Worm (Caenorhabditis elegans): ENCODE measurements around the gene gln-6.

Gene gln-6

DNA sequence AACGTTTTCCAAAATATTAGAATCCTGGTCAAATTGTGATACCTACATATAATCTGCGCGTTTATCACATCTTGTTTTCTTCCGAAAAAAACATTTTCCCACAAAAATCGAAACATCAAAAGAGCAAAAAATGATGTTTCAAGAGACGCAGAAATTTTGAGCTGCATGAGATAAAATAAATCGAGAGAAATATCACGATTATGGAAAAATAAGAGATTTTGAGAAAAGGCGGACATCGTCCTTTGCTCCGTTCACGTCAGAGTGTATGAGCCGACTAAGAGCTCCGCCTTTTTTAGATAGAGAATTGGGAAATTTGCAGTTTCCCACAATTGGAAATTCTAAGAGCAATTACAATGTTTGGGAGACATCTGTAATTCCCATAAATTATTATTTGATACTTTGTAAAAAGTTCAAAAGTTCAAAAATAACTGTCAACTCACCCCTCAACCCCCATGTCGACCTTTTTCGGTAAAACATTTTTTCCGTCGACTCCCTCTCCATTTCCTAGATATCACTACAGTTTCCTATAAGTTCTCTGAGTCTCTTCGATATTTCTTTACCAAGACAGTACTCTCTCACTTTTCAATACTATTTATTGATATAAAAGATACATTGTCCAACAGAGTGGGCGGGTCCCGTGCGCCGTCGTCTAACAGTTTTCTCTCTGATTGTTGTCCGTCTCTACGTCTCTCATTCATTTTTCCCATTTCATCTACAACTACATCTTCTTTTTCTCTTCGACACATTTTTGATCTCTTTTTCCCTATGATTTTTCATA lies 16.1 kb upstream of the gln-6 start:
- peak; percentile 41 for TF ChIP-seq W03F9.2 (tag; optimal IDR thresholded peaks at IDR 0.05)
- no peak for TF ChIP-seq dao-5 (tag; optimal IDR thresholded peaks at IDR 0.05)

- TF ChIP-seq him-1 (tag; optimal IDR thresholded peaks at IDR 0.05) = no peak
- no peak for TF ChIP-seq W03F9.2 (tag; optimal IDR thresholded peaks at IDR 0.05)
- TF ChIP-seq dao-5 (tag; optimal IDR thresholded peaks at IDR 0.05) = no peak
Measured at ce11 chrIV:9755713-9756112, 15.0 kb upstream of the gln-6 start.

ce11 chrIV:9748342-9748741 lies 7.6 kb upstream of the gln-6 start, which contains the start of gene C28D4.8:
Gene C28D4.8 (minus strand): TSS chrIV:9748442.
- no peak for TF ChIP-seq him-1 (tag; optimal IDR thresholded peaks at IDR 0.05)
- TF ChIP-seq W03F9.2 (tag; optimal IDR thresholded peaks at IDR 0.05) = no peak
- TF ChIP-seq dao-5 (tag; optimal IDR thresholded peaks at IDR 0.05) = no peak

ce11 chrIV:9746762-9747161 lies 6.1 kb upstream of the gln-6 start, which contains the start of gene C28D4.5:
Gene C28D4.5 (minus strand): TSS chrIV:9746862.
- TF ChIP-seq him-1 (tag; optimal IDR thresholded peaks at IDR 0.05) = no peak

DNA sequence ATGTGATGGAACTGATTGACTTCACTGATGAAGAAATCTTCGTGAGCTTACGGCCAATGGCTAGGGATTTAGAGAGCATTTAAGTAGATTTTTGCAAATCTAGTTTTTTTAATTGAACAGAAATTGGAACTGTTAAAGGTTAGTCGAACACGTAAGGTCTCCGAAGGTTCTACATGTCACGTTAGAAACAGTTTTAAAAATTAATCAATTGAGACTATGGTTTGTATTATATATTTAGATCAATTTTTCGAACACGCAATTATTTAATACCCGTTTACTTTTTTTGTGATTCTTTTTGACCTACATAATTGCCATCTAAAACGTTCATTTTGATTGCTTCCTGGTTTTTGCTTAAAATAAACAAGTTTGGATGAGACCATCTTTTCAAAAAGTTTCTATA lies 4.2 kb upstream of the gln-6 start, which contains the start of gene C28D4.4:
Gene C28D4.4, minus strand, starts transcription at position 101 of the 400 bp plus-strand sequence.
- TF ChIP-seq W03F9.2 (tag; optimal IDR thresholded peaks at IDR 0.05) = no peak
- TF ChIP-seq him-1 (tag; optimal IDR thresholded peaks at IDR 0.05) = no peak
- no peak for TF ChIP-seq dao-5 (tag; optimal IDR thresholded peaks at IDR 0.05)

ce11 chrIV:9742883-9743282 lies 2.2 kb upstream of the gln-6 start, which contains the start of gene C28D4.7:
Gene C28D4.7 (minus strand): TSS chrIV:9743147.
- no peak for TF ChIP-seq W03F9.2 (tag; optimal IDR thresholded peaks at IDR 0.05)
- no peak for TF ChIP-seq dao-5 (tag; optimal IDR thresholded peaks at IDR 0.05)
- TF ChIP-seq him-1 (tag; optimal IDR thresholded peaks at IDR 0.05) = no peak

ce11 chrIV:9739001-9739400 lies 1.7 kb downstream of the gln-6 start:
- no peak for TF ChIP-seq W03F9.2 (tag; optimal IDR thresholded peaks at IDR 0.05)

- TF ChIP-seq dao-5 (tag; optimal IDR thresholded peaks at IDR 0.05) (no peak), him-1 (tag; optimal IDR thresholded peaks at IDR 0.05) (no peak), W03F9.2 (tag; optimal IDR thresholded peaks at IDR 0.05) (no peak)
Measured at ce11 chrIV:9738194-9738593, 2.5 kb downstream of the gln-6 start, which contains the start of gene C28D4.10. Gene C28D4.10 (plus strand): TSS chrIV:9738494.

DNA sequence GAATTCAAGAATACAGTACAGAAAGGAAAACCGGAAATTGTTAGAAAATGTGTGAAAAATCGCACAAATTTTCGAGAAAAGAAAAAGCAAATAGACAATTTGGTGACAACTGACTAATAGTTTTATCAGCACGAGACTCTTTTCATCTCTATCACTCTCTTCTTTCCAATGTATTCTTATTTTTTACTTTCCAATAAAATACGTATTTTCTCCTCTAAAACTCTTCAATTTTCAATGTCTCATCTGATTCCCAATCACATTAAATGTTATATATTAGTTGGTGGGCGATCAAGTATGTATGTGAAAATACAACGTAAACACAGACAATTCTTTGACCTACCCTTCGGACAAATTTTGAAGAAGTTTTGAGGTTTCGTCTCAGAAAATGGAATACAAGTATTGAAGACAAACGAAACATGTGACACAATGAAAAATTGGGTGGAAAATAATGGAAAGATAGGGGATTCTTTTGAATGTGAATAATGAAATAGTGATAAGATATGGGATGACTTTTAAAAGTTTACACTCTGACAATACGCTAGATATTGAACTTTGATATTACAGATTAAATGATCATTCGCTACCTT lies 3.4 kb downstream of the gln-6 start, which contains the start of gene cka-1:
Gene cka-1, minus strand, starts transcription at position 418 of the 587 bp plus-strand sequence.
- TF ChIP-seq W03F9.2 (tag; optimal IDR thresholded peaks at IDR 0.05) = no peak
- no peak for TF ChIP-seq dao-5 (tag; optimal IDR thresholded peaks at IDR 0.05)
- TF ChIP-seq him-1 (tag; optimal IDR thresholded peaks at IDR 0.05) = no peak

ce11 chrIV:9735750-9736149 lies 5.0 kb downstream of the gln-6 start:
- no peak for TF ChIP-seq dao-5 (tag; optimal IDR thresholded peaks at IDR 0.05)
- peak; percentile 21 for TF ChIP-seq W03F9.2 (tag; optimal IDR thresholded peaks at IDR 0.05)
- TF ChIP-seq him-1 (tag; optimal IDR thresholded peaks at IDR 0.05) = no peak

ce11 chrIV:9734861-9735260 lies 5.8 kb downstream of the gln-6 start:
- TF ChIP-seq W03F9.2 (tag; optimal IDR thresholded peaks at IDR 0.05) (no peak), dao-5 (tag; optimal IDR thresholded peaks at IDR 0.05) (no peak), him-1 (tag; optimal IDR thresholded peaks at IDR 0.05) (no peak)

ce11 chrIV:9733904-9734303 lies 6.8 kb downstream of the gln-6 start:
- peak; percentile 5 for TF ChIP-seq W03F9.2 (tag; optimal IDR thresholded peaks at IDR 0.05)
- TF ChIP-seq dao-5 (tag; optimal IDR thresholded peaks at IDR 0.05) = no peak

- TF ChIP-seq W03F9.2 (tag; optimal IDR thresholded peaks at IDR 0.05) = no peak
- TF ChIP-seq dao-5 (tag; optimal IDR thresholded peaks at IDR 0.05) = no peak
- TF ChIP-seq him-1 (tag; optimal IDR thresholded peaks at IDR 0.05) = no peak
Measured at ce11 chrIV:9728376-9728775, 12.3 kb downstream of the gln-6 start, which contains the start of gene nhr-100. Gene nhr-100 (plus strand): TSS chrIV:9728676.

DNA sequence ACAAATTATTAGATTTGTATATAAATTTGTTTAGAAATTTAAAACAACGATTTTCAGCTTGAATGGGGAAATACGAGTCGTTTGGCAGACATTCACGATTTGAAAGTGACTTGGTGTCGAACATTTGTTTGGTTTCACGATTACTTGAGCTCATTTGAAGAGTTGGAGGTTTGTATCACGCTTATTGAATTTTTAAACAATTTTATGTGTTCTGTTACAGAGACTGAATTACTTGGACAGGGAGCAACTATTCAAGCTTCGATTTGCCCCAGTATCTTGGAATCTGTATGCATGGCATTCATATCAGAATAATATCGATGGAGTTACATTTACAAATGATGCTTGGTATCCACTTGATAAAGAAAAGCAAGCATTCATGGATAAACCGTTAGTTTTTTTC lies 13.5 kb downstream of the gln-6 start:
- TF ChIP-seq W03F9.2 (tag; optimal IDR thresholded peaks at IDR 0.05) = no peak
- no peak for TF ChIP-seq dao-5 (tag; optimal IDR thresholded peaks at IDR 0.05)
- no peak for TF ChIP-seq him-1 (tag; optimal IDR thresholded peaks at IDR 0.05)
